Fruit fly (Drosophila melanogaster) whole organism, embryonic: ENCODE data around the gene CG17121.

Experiments
- Atf-2 ChIP-seq: fragments of 200-800 bp; sonication (Bioruptor generic); optimal IDR thresholded peaks from 2 replicates; lab custom pipeline; 2016; ENCODE audit warnings: missing biosample characterization, missing genetic modification characterization
- BEAF-32 ChIP-seq: fragments of 200-800 bp; sonication (Bioruptor generic); optimal IDR thresholded peaks from 3 replicates; lab custom pipeline; 2017; ENCODE audit warnings: missing biosample characterization, missing genetic modification characterization, mild to moderate bottlenecking, moderate library complexity, missing genetic modification reagents
- CG10209 ChIP-seq: fragments of 200-800 bp; sonication (Bioruptor generic); optimal IDR thresholded peaks from 3 replicates; lab custom pipeline; 2017; ENCODE audit warnings: missing biosample characterization, mild to moderate bottlenecking, missing genetic modification characterization, missing genetic modification reagents
- CG1024 ChIP-seq: fragments of 200-800 bp; sonication (Bioruptor generic); IDR thresholded peaks from 2 replicates; pipeline ENCODE4 v1.3.6; 2022; ENCODE audit warnings: missing biosample characterization, missing genetic modification characterization
- CG11695 ChIP-seq: fragments of 200-800 bp; sonication (Bioruptor generic); IDR thresholded peaks from 3 replicates; pipeline ENCODE4 v1.3.6; 2022; ENCODE audit warnings: missing biosample characterization, missing genetic modification characterization
- CG13624 ChIP-seq: fragments of 200-800 bp; sonication (Bioruptor generic); optimal IDR thresholded peaks from 2 replicates; lab custom pipeline; 2016; ENCODE audit warnings: missing biosample characterization, missing genetic modification characterization
- CG17361 ChIP-seq: fragments of 200-800 bp; sonication (Bioruptor generic); IDR thresholded peaks from 3 replicates; pipeline ENCODE4 v1.3.6; 2022; ENCODE audit warnings: missing biosample characterization, missing genetic modification characterization
- CG18262 ChIP-seq: fragments of 200-800 bp; optimal IDR thresholded peaks from 3 replicates; lab custom pipeline; 2019; ENCODE audit warnings: missing biosample characterization, mild to moderate bottlenecking, missing genetic modification characterization, moderate library complexity
- CG2129 ChIP-seq: fragments of 200-800 bp; sonication (Bioruptor generic); IDR thresholded peaks from 2 replicates; pipeline ENCODE4 v1.3.6; 2022; ENCODE audit warnings: missing biosample characterization, missing genetic modification characterization; ENCODE audit not compliant: partially characterized antibody
- CG2202 ChIP-seq: fragments of 200-800 bp; sonication (Bioruptor generic); optimal IDR thresholded peaks from 2 replicates; lab custom pipeline; 2018; ENCODE audit warnings: missing biosample characterization, mild to moderate bottlenecking, missing genetic modification characterization
- CG34224 ChIP-seq: fragments of 200-800 bp; sonication (Bioruptor generic); IDR thresholded peaks from 3 replicates; pipeline ENCODE4 v1.3.6; 2022; ENCODE audit warnings: missing biosample characterization, missing genetic modification characterization; ENCODE audit not compliant: partially characterized antibody
- CG6654 ChIP-seq: fragments of 200-800 bp; sonication (Bioruptor generic); optimal IDR thresholded peaks from 2 replicates; lab custom pipeline; 2017; ENCODE audit warnings: missing biosample characterization, mild to moderate bottlenecking, missing genetic modification characterization
- CG6765 ChIP-seq: fragments of 200-800 bp; sonication (Bioruptor generic); optimal IDR thresholded peaks from 3 replicates; lab custom pipeline; 2017; ENCODE audit warnings: missing biosample characterization, mild to moderate bottlenecking, missing genetic modification characterization
- CG7839 ChIP-seq: fragments of 200-800 bp; sonication (Bioruptor generic); optimal IDR thresholded peaks from 3 replicates; lab custom pipeline; 2018; ENCODE audit warnings: missing biosample characterization, mild to moderate bottlenecking, missing genetic modification characterization, moderate library complexity
- CG8089 ChIP-seq: fragments of 200-800 bp; sonication (Bioruptor generic); optimal IDR thresholded peaks from 3 replicates; lab custom pipeline; 2016; ENCODE audit warnings: missing biosample characterization, missing genetic modification characterization
- CG9437 ChIP-seq: fragments of 200-800 bp; sonication (Bioruptor generic); optimal IDR thresholded peaks from 2 replicates; lab custom pipeline; 2018; ENCODE audit warnings: missing biosample characterization, mild to moderate bottlenecking, missing genetic modification characterization
- CkIIα-i1 ChIP-seq: fragments of 200-800 bp; sonication (Bioruptor generic); IDR thresholded peaks from 2 replicates; pipeline ENCODE4 v1.3.6; 2022; ENCODE audit warnings: missing biosample characterization, missing genetic modification characterization
- CoRest ChIP-seq: fragments of 200-800 bp; sonication (Bioruptor generic); optimal IDR thresholded peaks from 3 replicates; lab custom pipeline; 2018; ENCODE audit warnings: missing biosample characterization, mild to moderate bottlenecking, missing genetic modification characterization, moderate library complexity
- Drgx ChIP-seq: fragments of 200-800 bp; sonication (Bioruptor generic); IDR thresholded peaks from 2 replicates; pipeline ENCODE4 v1.3.6; 2022; ENCODE audit warnings: missing biosample characterization, missing genetic modification characterization
- Hsf ChIP-seq: fragments of 200-800 bp; sonication (Bioruptor generic); optimal IDR thresholded peaks from 3 replicates; lab custom pipeline; 2016; ENCODE audit warnings: missing biosample characterization, missing genetic modification characterization
- Med ChIP-seq: fragments of 200-800 bp; sonication (Bioruptor generic); peaks from one replicate; lab custom pipeline; 2016; ENCODE audit warnings: missing biosample characterization, missing genetic modification characterization, mild to moderate bottlenecking, inconsistent platforms, moderate library complexity
- Mrtf ChIP-seq: fragments of 200-800 bp; sonication (Bioruptor generic); IDR thresholded peaks from 3 replicates; pipeline ENCODE4 v1.3.6; 2022; ENCODE audit warnings: missing biosample characterization, missing genetic modification characterization
- NC2β ChIP-seq: fragments of 200-800 bp; sonication (Bioruptor generic); optimal IDR thresholded peaks from 2 replicates; lab custom pipeline; 2016; ENCODE audit warnings: missing biosample characterization, missing genetic modification characterization
- NFAT ChIP-seq: fragments of 200-800 bp; sonication (Bioruptor generic); IDR thresholded peaks from 2 replicates; pipeline ENCODE4 v1.3.6; 2022; ENCODE audit warnings: missing biosample characterization, missing genetic modification characterization
- Neu2 ChIP-seq: fragments of 200-800 bp; sonication (Bioruptor generic); optimal IDR thresholded peaks from 3 replicates; lab custom pipeline; 2016; ENCODE audit warnings: missing biosample characterization, missing genetic modification characterization, borderline replicate concordance
- Spps ChIP-seq: fragments of 200-800 bp; sonication (Bioruptor generic); optimal IDR thresholded peaks from 2 replicates; lab custom pipeline; 2018; ENCODE audit warnings: missing biosample characterization, mild to moderate bottlenecking, missing genetic modification characterization
- Sry-δ ChIP-seq: fragments of 200-800 bp; sonication (Bioruptor generic); optimal IDR thresholded peaks from 2 replicates; lab custom pipeline; 2016; ENCODE audit warnings: missing biosample characterization, missing genetic modification characterization
- Vsx1 ChIP-seq: fragments of 200-800 bp; sonication (Bioruptor generic); optimal IDR thresholded peaks from 2 replicates; lab custom pipeline; 2017; ENCODE audit warnings: missing biosample characterization, mild to moderate bottlenecking, missing genetic modification characterization, missing genetic modification reagents
- Xrp1 ChIP-seq: fragments of 200-800 bp; sonication (Bioruptor generic); IDR thresholded peaks from 2 replicates; pipeline ENCODE4 v1.3.6; 2022; ENCODE audit warnings: missing biosample characterization, missing genetic modification characterization
- abd-A ChIP-seq: fragments of 200-800 bp; sonication (Bioruptor generic); optimal IDR thresholded peaks from 3 replicates; lab custom pipeline; 2019; ENCODE audit warnings: missing biosample characterization, mild to moderate bottlenecking, missing genetic modification characterization, moderate library complexity
- aop ChIP-seq: fragments of 200-800 bp; sonication (Bioruptor generic); IDR thresholded peaks from 2 replicates; pipeline ENCODE4 v1.3.6; 2022; ENCODE audit warnings: missing biosample characterization, missing genetic modification characterization
- bab2 ChIP-seq: fragments of 200-800 bp; sonication (Bioruptor generic); optimal IDR thresholded peaks from 2 replicates; lab custom pipeline; 2016; ENCODE audit warnings: missing biosample characterization, missing genetic modification characterization
- cato ChIP-seq: fragments of 200-800 bp; sonication (Bioruptor generic); optimal IDR thresholded peaks from 2 replicates; lab custom pipeline; 2016; ENCODE audit warnings: missing biosample characterization, missing genetic modification characterization, borderline replicate concordance
- crol ChIP-seq: fragments of 200-800 bp; sonication (Bioruptor generic); IDR thresholded peaks from 2 replicates; pipeline ENCODE4 v1.3.6; 2022; ENCODE audit warnings: missing biosample characterization, missing genetic modification characterization
- dati ChIP-seq: fragments of 200-800 bp; sonication (Bioruptor generic); IDR thresholded peaks from 2 replicates; pipeline ENCODE4 v1.3.6; 2022; ENCODE audit warnings: missing biosample characterization, missing genetic modification characterization
- fd3F ChIP-seq: fragments of 200-800 bp; sonication (Bioruptor generic); optimal IDR thresholded peaks from 2 replicates; lab custom pipeline; 2018; ENCODE audit warnings: missing biosample characterization, mild to moderate bottlenecking, missing genetic modification characterization, moderate library complexity
- jumu ChIP-seq: fragments of 200-800 bp; sonication (Bioruptor generic); optimal IDR thresholded peaks from 3 replicates; lab custom pipeline; 2016; ENCODE audit warnings: missing biosample characterization, missing genetic modification characterization
- lab ChIP-seq: fragments of 200-800 bp; sonication (Bioruptor generic); optimal IDR thresholded peaks from 3 replicates; lab custom pipeline; 2017; ENCODE audit warnings: missing biosample characterization, missing genetic modification characterization, mild to moderate bottlenecking, moderate library complexity, missing genetic modification reagents
- lola ChIP-seq, 3 experiments: fragments of >200 bp in 2 of 3; fragments of 200-800 bp in 1 of 3; sonication (Bioruptor generic) in 1 of 3; optimal IDR thresholded peaks; 2 replicates each; lab custom pipeline; 2017 to 2019; ENCODE audit warnings: missing biosample characterization in 3 of 3, missing genetic modification characterization in 3 of 3, mild to moderate bottlenecking in 1 of 3, moderate library complexity in 1 of 3
- nmo ChIP-seq: fragments of 200-800 bp; sonication (Bioruptor generic); optimal IDR thresholded peaks from 2 replicates; lab custom pipeline; 2018; ENCODE audit warnings: missing biosample characterization, mild to moderate bottlenecking, missing genetic modification characterization, moderate library complexity
- onecut ChIP-seq: fragments of 200-800 bp; sonication (Bioruptor generic); IDR thresholded peaks from 2 replicates; pipeline ENCODE4 v1.3.6; 2022; ENCODE audit warnings: missing biosample characterization, missing genetic modification characterization
- peb ChIP-seq: fragments of 200-800 bp; sonication (Bioruptor generic); IDR thresholded peaks from 2 replicates; pipeline ENCODE4 v1.3.6; 2022; ENCODE audit warnings: missing biosample characterization, missing genetic modification characterization
- row ChIP-seq: fragments of 200-800 bp; sonication (Bioruptor generic); IDR thresholded peaks from 3 replicates; pipeline ENCODE4 v1.3.6; 2022; ENCODE audit warnings: missing biosample characterization, missing genetic modification characterization
- sens ChIP-seq: fragments of 200-800 bp; sonication (Bioruptor generic); peaks from one replicate; lab custom pipeline; 2016; ENCODE audit warnings: missing biosample characterization, missing genetic modification characterization
- tll ChIP-seq, 2 experiments: fragments of 200-800 bp in 1 of 2; fragments of >200 bp in 1 of 2; sonication (Bioruptor generic) in 1 of 2; optimal IDR thresholded peaks; 2 replicates each; lab custom pipeline; 2017 to 2019; ENCODE audit warnings: missing biosample characterization in 2 of 2, missing genetic modification characterization in 2 of 2, mild to moderate bottlenecking in 1 of 2, moderate library complexity in 1 of 2
- ttk ChIP-seq: fragments of 200-800 bp; sonication (Bioruptor generic); IDR thresholded peaks from 2 replicates; pipeline ENCODE4 v2.1.2; 2022; ENCODE audit warnings: missing biosample characterization, missing genetic modification characterization
- twi ChIP-seq: fragments of 200-800 bp; optimal IDR thresholded peaks from 2 replicates; lab custom pipeline; 2019; ENCODE audit warnings: missing biosample characterization, mild to moderate bottlenecking, missing genetic modification characterization, moderate library complexity
- usp ChIP-seq: fragments of >200 bp; optimal IDR thresholded peaks from 2 replicates; lab custom pipeline; 2017; ENCODE audit warnings: missing biosample characterization, missing genetic modification characterization

The CG17121 gene

DNA sequence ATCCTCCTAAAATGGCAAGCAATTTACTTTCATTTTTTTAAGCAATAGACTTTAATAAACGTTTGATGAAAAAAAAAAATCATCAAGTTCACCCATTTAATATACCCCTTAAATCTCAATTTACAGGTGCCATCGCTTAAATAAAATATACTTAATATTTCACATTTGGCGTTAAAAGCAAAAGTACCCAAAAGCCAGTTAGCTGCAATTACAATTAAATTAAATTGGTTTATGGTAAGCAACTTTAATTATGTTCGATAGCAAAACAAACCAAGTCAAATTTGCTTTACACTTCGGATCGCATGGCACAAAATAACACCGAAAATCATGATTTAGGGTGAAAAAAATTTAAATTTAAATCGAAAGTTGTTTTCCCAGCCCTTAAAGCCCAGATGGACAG is 6.1 kb downstream of the CG17121 start, which contains the start of gene CG13838:
TSS of gene CG13838 (plus strand) at position 301 of the 400 bp plus-strand sequence.
- TF ChIP-seq Drgx (GFP tag; lab: Robert Waterston, UW): no peak
- no peak for TF ChIP-seq Neu2 (GFP tag; lab: Kevin White, UChicago)
- no peak for TF ChIP-seq Med (GFP tag; lab: Kevin White, UChicago)
- no peak for TF ChIP-seq CG34224
- no peak for TF ChIP-seq fd3F (GFP tag; lab: Kevin White, UChicago)
- no peak for TF ChIP-seq CG6654 (GFP tag; lab: Kevin White, UChicago)

- TF ChIP-seq twi (tag; lab: Kevin White, UChicago) (peak; percentile 86), sens (GFP tag; lab: Kevin White, UChicago) (peak; percentile 64), crol (no peak)
- TF ChIP-seq, all 482 proteins: peak for 2
Observed at dm6 chr3R:23038062-23038461, 10.0 kb downstream of the CG17121 start.

- TF ChIP-seq Atf-2 (GFP tag; lab: Kevin White, UChicago) (no peak), bab2 (GFP tag; lab: Kevin White, UChicago) (no peak), Sry-δ (no peak), CG8089 (GFP tag; lab: Kevin White, UChicago) (no peak), NC2β (GFP tag; lab: Kevin White, UChicago) (no peak), nmo (GFP tag; lab: Kevin White, UChicago) (peak; percentile 15), CG2202 (tag; lab: Kevin White, UChicago) (no peak), tll (GFP tag; optimal IDR thresholded peaks at IDR 0.05; lab: Kevin White, UChicago) (no peak), Mrtf (GFP tag; lab: Robert Waterston, UW) (no peak), NFAT (GFP tag; lab: Robert Waterston, UW) (no peak), CkIIα-i1 (no peak), CoRest (tag; lab: Kevin White, UChicago) (peak; percentile 4), CG18262 (tag; lab: Kevin White, UChicago) (peak; percentile 42), peb (GFP tag; lab: Robert Waterston, UW) (no peak), CG6765 (GFP tag; lab: Kevin White, UChicago) (no peak), row (GFP tag; lab: Robert Waterston, UW) (no peak; the same call in 2 of the 3 replicates), lab (GFP tag; lab: Kevin White, UChicago) (no peak), cato (GFP tag; lab: Kevin White, UChicago) (no peak), Xrp1 (GFP tag; lab: Robert Waterston, UW) (no peak), usp (GFP tag; lab: Kevin White, UChicago) (no peak), CG1024 (GFP tag; lab: Robert Waterston, UW) (no peak), CG17361 (0 out of 3 replicates have a peak, but pooled peaks have one; percentile 23), Spps (no peak), CG9437 (GFP tag; lab: Kevin White, UChicago) (no peak), aop (GFP tag; lab: Robert Waterston, UW) (no peak), Hsf (no peak), dati (no peak), lola (GFP tag; optimal IDR thresholded peaks at IDR 0.05; lab: Kevin White, UChicago) (peak in 1 of 3 experiments; percentile 17), CG11695 (GFP tag; lab: Robert Waterston, UW) (no peak), CG7839 (tag; lab: Kevin White, UChicago) (no peak), jumu (GFP tag; lab: Kevin White, UChicago) (no peak), CG2129 (GFP tag; lab: Robert Waterston, UW) (no peak), CG13624 (GFP tag; lab: Kevin White, UChicago) (no peak), abd-A (tag; lab: Kevin White, UChicago) (no peak), Vsx1 (GFP tag; lab: Kevin White, UChicago) (no peak), BEAF-32 (GFP tag; lab: Kevin White, UChicago) (no peak), CG10209 (GFP tag; lab: Kevin White, UChicago) (no peak), ttk (no peak), onecut (GFP tag; lab: Robert Waterston, UW) (no peak)
Observed at dm6 chr3R:23036321-23036720, 11.7 kb downstream of the CG17121 start.
